Fruit fly (Drosophila melanogaster) whole organism: Measurements from ENCODE around the gene RpL35A.

Experiments
- CG8478 ChIP-seq: fragments of >200 bp; optimal IDR thresholded peaks from 2 replicates; lab custom pipeline; 2018; ENCODE audit warnings: inconsistent platforms
- Dll ChIP-seq: fragments of >200 bp; optimal IDR thresholded peaks from 2 replicates; lab custom pipeline; 2017
- EcR ChIP-seq, 2 experiments: fragments of >200 bp; optimal IDR thresholded peaks; 2 replicates each; lab custom pipeline; 2017; ENCODE audit warnings: missing biosample characterization in 2 of 2, missing genetic modification characterization in 2 of 2, missing genetic modification reagents in 2 of 2
- pan ChIP-seq: fragments of >200 bp; optimal IDR thresholded peaks from 2 replicates; lab custom pipeline; 2017
- psq ChIP-seq: fragments of >200 bp; optimal IDR thresholded peaks from 2 replicates; lab custom pipeline; 2017
- usp ChIP-seq: fragments of >200 bp; optimal IDR thresholded peaks from 2 replicates; lab custom pipeline; 2017; ENCODE audit warnings: missing biosample characterization, missing genetic modification characterization, mixed read lengths

DNA sequence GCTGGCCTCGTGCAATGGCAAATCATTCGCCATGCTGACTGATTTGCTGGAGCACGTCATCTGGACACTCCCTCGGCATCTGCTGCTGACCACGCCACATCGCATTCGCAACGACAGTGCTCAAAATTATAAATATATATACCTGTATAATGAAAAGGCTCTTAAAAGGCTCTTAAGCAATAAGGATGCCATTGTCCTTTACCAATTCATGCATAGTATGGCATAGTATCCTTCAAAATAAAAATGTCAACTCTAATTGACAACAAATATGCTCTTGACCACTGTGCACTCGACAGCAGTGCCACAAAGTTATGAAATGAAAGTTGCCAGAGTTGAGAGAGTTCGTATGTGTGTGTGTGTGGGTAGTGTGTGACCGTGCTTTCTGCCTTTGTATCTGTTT is 44.8 kb downstream of the RpL35A start:
- TF ChIP-seq CG8478 (lab: Kevin White, UChicago) (no peak), psq (lab: Kevin White, UChicago) (no peak), Dll (lab: Kevin White, UChicago) (no peak), pan (lab: Kevin White, UChicago) (no peak), EcR (GFP tag; optimal IDR thresholded peaks at IDR 0.05; lab: Kevin White, UChicago) (no peak), usp (GFP tag; lab: Kevin White, UChicago) (no peak)
